Fruit fly (Drosophila melanogaster) whole organism: ENCODE data around the gene CG2854.

Experiments
- CG8478 ChIP-seq: fragments of >200 bp; optimal IDR thresholded peaks from 2 replicates; lab custom pipeline; 2018; ENCODE audit warnings: inconsistent platforms
- Dll ChIP-seq: fragments of >200 bp; optimal IDR thresholded peaks from 2 replicates; lab custom pipeline; 2017
- EcR ChIP-seq, 2 experiments: fragments of >200 bp; optimal IDR thresholded peaks; 2 replicates each; lab custom pipeline; 2017; ENCODE audit warnings: missing biosample characterization in 2 of 2, missing genetic modification characterization in 2 of 2, missing genetic modification reagents in 2 of 2
- pan ChIP-seq: fragments of >200 bp; optimal IDR thresholded peaks from 2 replicates; lab custom pipeline; 2017
- psq ChIP-seq: fragments of >200 bp; optimal IDR thresholded peaks from 2 replicates; lab custom pipeline; 2017
- usp ChIP-seq: fragments of >200 bp; optimal IDR thresholded peaks from 2 replicates; lab custom pipeline; 2017; ENCODE audit warnings: missing biosample characterization, missing genetic modification characterization, mixed read lengths

Gene CG2854

DNA sequence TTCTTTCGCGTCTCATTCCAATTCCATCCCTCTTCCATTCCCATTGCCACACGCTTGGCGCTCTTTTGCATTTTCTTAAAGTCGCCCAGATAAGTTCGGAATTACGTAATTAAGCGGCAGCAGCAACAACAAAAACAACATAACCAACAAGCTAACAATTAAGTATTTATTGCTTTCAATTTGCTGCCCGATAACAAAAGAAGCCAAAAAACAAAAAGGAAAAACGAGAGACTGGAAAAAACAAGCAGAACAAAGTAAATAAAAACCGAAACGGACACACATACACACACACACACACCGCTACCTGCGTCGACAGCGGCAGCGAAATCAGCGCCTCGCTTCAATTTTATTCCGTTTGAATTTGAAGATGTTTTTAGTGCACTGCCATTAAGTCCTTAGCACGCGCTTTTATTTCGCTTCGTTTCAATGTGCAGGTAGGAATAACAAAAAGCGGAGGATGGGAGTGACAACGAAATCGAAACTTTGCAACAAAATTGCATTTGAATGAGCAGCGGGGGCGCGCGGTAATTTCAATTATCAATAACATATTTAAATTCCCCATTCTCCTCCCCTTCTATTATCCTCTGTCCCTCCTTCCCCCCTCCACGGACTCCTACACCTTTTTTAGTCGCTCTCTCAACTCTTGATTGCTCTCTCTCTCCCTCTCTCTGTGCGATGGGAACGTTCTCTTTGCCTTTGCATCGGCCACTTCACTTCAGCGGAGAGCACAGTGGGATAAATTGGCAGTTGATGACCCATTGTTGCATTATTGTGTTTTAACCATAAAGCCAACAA, 31.3 kb upstream of the CG2854 start, which contains the start of gene Raf:
Gene Raf, plus strand, starts transcription at position 32 of the 795 bp plus-strand sequence.
- peak; percentile 77 for TF ChIP-seq Dll (lab: Kevin White, UChicago)
- TF ChIP-seq psq (lab: Kevin White, UChicago) = no peak

DNA sequence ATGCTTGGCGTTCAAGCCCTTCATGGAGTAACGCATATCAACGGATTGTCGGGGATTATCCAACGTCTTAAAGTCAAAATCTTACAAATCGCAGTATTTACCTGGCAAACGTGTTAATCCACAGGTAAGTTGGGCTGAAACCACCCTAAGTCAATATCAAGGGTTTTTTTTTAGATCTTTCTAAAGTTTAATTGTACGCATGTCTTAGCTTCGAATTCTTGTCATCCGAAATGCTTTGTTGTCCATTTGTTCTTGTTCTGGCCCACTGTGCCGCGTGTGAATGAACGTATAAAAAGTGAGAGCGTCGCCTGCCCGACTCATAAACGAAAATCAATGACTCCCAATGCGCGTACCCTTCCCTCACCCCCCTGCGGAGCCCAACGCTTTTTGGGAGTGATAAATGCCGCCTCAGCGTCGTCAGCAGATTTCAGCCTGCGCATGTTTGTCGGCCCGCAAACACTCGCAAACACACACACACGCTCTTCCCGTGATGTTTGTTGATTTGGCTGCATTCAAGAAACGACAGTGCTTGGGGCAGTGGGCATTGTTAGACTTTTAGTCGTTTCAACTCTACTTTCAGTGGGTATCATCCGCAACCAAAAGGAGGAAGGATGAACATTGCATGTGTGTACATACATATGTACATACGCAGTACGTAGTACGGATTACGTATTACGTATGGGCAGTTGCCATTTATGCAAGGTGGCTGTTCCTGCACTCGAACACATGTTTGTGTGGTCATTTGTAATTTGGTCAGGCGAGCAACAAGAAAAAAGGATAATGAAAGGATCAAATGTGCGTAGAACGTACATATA, 30.5 kb upstream of the CG2854 start:
- TF ChIP-seq EcR (GFP tag; optimal IDR thresholded peaks at IDR 0.05; lab: Kevin White, UChicago) (peak; percentile 21 to 66), psq (lab: Kevin White, UChicago) (no peak)

DNA sequence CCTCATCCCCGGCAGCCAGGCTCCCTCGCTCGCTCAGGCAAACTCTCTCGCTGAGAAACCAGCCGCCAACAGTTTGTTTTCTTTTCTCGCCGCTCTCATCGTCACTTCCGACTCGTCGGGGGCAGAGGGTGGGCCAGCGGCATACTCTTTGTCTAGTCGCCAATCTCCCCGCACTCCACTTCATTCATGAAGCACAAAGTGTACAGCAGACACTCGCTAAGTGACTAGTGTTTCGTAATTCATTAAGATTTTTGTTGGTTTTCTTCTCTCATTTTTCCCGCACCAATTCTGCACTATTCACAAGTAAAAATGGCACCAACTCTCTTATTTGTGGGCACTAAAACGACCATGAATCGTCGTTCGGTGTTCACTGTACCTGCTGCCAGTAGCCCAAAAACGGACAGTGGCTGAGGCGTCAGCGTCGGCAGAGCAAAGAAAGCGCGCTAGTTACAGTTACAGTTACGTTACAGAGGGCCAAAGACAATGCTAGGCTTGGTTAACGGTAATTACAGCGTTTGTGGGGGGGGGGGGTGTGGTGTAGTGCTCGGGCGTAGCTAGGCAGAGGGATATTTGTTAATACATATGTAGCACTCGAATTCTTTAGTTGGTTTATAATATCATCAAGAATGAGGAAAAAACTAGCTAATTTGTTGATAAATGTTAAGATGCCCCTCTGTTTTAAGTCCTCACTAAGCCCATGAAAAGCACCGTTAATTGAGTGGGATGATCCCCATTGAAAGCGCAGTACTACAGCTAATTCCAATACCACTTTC, 29.3 kb upstream of the CG2854 start:
- TF ChIP-seq CG8478 (lab: Kevin White, UChicago) (no peak), Dll (lab: Kevin White, UChicago) (peak; percentile 75)

DNA sequence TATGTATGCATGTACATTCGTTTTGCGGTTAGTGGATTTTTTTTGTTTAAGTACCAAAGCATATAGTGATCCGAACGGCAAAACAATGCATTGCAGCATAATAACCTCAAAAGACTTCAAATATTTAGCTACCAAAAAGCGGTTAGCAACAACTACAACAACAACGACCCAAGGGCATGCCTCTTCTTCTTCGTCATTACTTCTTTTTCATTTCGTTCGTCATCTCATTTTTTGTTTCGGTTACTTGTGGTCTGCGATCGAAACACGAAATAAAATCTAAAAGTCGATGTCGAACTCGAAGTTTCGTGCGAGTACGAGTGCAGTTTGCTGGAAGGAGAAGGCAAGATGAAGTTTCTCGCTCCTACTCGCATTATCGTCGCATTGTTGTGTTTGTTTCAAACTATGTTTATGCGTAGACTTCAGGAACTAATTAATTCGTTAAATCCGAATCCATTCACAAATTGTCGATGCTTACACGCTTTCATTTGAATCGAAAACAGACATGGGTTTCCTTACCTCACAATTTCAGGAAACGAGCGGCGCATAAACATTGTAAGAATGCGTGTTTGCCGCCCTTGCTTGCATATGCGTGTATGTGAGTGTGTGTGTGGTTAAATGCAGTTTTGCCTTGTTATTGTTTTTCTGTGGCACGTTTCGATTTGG, 28.1 kb upstream of the CG2854 start:
- TF ChIP-seq pan (lab: Kevin White, UChicago) (no peak), psq (lab: Kevin White, UChicago) (no peak), Dll (lab: Kevin White, UChicago) (no peak), usp (GFP tag; lab: Kevin White, UChicago) (no peak), EcR (GFP tag; optimal IDR thresholded peaks at IDR 0.05; lab: Kevin White, UChicago) (no peak), CG8478 (lab: Kevin White, UChicago) (no peak)

DNA sequence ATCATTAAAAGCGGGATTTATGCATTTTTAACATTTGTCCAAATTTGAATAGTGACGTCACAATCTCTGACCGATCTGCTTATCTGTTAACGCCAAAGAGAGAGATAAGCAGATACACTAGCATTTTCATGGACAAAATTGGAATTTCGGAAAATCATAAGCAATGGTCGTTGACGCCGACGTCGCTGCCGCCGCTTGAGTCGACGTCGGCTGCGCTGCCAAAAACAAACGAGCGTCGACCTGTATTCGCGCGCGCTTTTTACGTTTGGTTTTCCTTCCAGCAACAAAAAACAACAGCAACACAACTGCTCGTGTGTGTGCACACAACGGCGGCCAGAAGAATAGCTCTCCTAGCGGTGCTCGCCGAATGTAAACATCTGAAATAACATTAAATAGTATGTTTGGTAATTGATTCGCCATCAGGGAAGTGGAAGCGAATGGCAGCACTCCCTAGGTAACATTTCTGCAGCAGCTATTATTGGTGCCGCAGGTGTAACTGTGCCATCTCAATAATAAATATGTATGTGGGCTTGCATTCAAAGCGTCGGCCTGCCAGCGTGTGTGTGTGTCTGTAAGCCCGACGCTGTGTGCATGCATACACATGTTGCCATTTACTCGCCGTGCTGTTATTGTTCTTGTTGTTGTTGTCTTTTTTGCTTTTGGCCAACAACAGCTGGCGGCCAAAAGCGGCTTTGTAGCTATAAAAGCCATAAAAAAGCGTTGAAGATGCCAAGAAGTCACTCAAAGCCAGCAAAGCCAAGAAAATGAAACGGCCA, 26.4 kb upstream of the CG2854 start:
- TF ChIP-seq pan (lab: Kevin White, UChicago) = no peak
- TF ChIP-seq CG8478 (lab: Kevin White, UChicago) = no peak
- TF ChIP-seq usp (GFP tag; lab: Kevin White, UChicago) = no peak
- TF ChIP-seq psq (lab: Kevin White, UChicago) = no peak
- no peak for TF ChIP-seq EcR (GFP tag; optimal IDR thresholded peaks at IDR 0.05; lab: Kevin White, UChicago)
- TF ChIP-seq Dll (lab: Kevin White, UChicago) = no peak

DNA sequence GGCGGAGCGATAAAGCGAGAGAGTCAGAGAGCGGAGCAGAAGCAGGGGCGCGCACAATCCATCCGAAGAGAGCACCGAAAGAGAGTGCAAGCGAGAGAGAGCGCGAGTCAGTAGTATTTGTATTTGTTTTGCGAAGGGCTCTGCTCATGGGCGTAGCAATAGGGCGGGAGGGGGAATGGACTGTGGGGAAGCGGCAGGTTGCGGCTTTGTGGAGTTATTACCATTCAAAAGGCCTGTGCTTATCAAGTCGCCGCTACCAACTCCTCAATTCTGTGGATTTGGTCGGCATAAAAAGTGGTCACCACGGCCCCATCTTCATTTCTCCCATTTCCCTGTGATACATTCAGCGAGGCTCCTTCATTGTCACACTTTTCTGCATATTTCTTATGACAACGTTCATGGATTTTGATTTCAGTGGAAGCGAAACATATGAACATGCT, 25.8 kb upstream of the CG2854 start:
- TF ChIP-seq CG8478 (lab: Kevin White, UChicago) (no peak), usp (GFP tag; lab: Kevin White, UChicago) (no peak), EcR (GFP tag; optimal IDR thresholded peaks at IDR 0.05; lab: Kevin White, UChicago) (no peak), pan (lab: Kevin White, UChicago) (no peak), psq (lab: Kevin White, UChicago) (no peak), Dll (lab: Kevin White, UChicago) (peak; percentile 94)

DNA sequence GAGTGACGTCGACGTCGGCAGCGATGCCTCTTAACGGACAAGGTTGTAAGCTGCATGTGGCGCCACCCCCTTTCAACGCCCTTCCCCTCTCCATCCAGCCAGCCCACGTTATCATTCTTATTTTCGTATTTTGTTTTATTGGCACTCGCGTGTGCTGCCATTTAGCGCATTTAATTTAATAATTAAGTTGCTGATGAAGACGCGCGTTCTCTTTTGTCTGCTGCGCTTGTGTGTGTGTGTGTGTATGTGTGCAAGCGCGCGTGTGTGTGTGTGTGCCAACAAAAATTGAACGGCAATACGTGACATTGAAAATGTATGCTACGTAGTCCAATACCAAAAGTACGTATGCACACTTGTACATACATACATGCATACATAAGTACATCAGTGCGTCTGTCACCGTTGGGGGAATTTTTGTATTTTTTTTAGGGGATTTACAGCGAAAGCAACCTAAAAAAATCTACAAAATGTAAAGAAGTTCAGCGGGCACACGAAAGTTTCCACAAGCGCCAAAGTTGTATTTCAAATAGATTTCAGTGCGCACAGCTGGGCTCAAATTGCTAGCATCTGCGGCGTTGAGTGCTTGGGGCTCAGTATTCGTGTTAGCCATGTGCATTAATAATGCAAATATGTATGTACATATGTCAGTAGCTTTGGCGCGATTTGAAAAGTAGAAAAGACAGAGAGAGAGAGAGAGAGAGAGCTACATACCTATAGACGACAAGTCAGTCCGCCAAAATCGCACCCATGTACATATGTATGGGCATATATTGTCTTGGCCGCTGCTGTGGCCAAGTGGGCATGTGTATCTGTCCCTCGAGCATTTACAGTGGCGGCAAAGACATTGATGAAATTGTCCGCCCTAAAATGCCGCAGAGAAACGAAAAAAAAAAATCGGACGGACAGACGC, 25.1 kb upstream of the CG2854 start:
- no peak for TF ChIP-seq psq (lab: Kevin White, UChicago)
- no peak for TF ChIP-seq EcR (GFP tag; optimal IDR thresholded peaks at IDR 0.05; lab: Kevin White, UChicago)
- no peak for TF ChIP-seq CG8478 (lab: Kevin White, UChicago)
- TF ChIP-seq pan (lab: Kevin White, UChicago) = no peak
- no peak for TF ChIP-seq usp (GFP tag; lab: Kevin White, UChicago)
- TF ChIP-seq Dll (lab: Kevin White, UChicago) = no peak

DNA sequence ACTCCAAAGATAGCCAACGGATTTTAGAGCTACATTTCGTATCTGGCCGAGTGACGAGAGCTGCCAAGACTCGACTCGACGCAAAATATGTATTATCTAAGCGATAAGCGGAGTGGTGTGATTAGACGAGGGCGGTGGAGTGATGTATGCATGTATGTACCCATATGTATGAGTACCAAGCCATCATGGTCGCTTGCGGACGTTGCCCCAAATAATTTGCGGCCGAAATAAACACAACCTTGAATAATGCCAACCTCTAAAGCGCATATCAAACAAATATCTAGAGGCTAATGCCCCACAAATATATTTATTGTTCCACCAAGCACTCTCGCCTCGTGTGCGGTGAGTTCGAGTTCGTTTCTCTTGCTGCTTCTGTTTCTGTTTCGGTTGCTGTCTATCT, 24.1 kb upstream of the CG2854 start:
- no peak for TF ChIP-seq CG8478 (lab: Kevin White, UChicago)
- no peak for TF ChIP-seq EcR (GFP tag; optimal IDR thresholded peaks at IDR 0.05; lab: Kevin White, UChicago)
- no peak for TF ChIP-seq pan (lab: Kevin White, UChicago)
- TF ChIP-seq psq (lab: Kevin White, UChicago) = no peak
- no peak for TF ChIP-seq usp (GFP tag; lab: Kevin White, UChicago)
- TF ChIP-seq Dll (lab: Kevin White, UChicago) = no peak

DNA sequence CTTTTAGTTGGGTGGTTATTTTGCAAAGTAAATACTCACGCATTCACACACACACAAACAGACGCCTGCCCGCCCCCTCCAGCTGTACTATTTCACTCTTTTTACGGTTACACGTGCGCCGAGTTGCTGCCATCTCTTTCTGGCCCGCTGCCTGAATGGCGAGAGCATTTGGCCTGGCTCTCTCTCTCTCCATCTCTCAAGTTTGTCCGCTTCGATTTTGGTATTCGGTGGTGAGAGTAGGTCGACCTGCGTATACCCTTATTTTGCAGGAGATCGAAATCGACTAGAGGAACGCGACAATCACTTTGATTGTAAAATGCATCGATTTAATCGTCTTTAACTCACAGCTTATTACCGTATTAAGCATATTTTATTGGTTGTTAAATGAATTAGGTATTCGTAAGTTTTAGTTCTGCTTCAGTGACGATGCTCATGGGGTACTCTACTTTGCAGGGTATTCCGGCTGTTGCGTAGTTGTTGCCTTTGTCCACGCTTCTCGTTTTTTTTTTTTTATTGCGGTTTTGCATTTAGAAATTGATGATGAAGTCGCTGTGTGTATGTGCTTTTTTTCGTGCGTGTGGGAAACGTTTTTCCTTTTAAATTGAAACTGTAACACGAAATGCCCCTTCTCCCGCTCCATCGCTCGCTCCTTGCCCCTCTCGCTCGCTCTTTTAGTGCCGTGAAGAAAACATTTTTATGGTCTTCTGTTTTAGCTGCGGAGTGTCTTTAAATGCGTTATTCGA, 23.0 kb upstream of the CG2854 start:
- TF ChIP-seq pan (lab: Kevin White, UChicago) = no peak
- no peak for TF ChIP-seq usp (GFP tag; lab: Kevin White, UChicago)
- no peak for TF ChIP-seq CG8478 (lab: Kevin White, UChicago)
- peak; percentile 80 for TF ChIP-seq Dll (lab: Kevin White, UChicago)
- TF ChIP-seq psq (lab: Kevin White, UChicago) = no peak
- TF ChIP-seq EcR (GFP tag; optimal IDR thresholded peaks at IDR 0.05; lab: Kevin White, UChicago) = no peak
